Worm (Caenorhabditis elegans): ENCODE data around the gene pals-28.

ce11 chrIII:4391319-4391718 lies 6.7 kb downstream of the pals-28 start:
- TF ChIP-seq ceh-32 (tag; optimal IDR thresholded peaks at IDR 0.05; ENCODE audit: poor library complexity) = no peak
- no peak for TF ChIP-seq nhr-11 (tag; optimal IDR thresholded peaks at IDR 0.05)
- no peak for TF ChIP-seq duxl-1 (tag; optimal IDR thresholded peaks at IDR 0.05; ENCODE audit: poor library complexity)
- no peak for TF ChIP-seq nhr-28 (tag; optimal IDR thresholded peaks at IDR 0.05)
- no peak for TF ChIP-seq Y75B8A.6 (GFP tag; IDR thresholded peaks at IDR 0.05)
- TF ChIP-seq hmg-1.1 (GFP tag; IDR thresholded peaks at IDR 0.05) = no peak

Measured in whole organism, L4 larva.